Worm (Caenorhabditis elegans) whole organism, L1 larva: ENCODE data around the gene acp-5.

Experiments
- ama-1 ChIP-seq: fragments of 150-350 bp; optimal IDR thresholded peaks from 2 replicates; lab custom pipeline; 2014
- fkh-10 ChIP-seq: sonication (generic microtip); optimal IDR thresholded peaks from 2 replicates; lab custom pipeline; 2017; ENCODE audit warnings: missing biosample characterization, missing genetic modification reagents, missing genetic modification characterization
- lin-13 ChIP-seq: fragments of 150-350 bp; optimal IDR thresholded peaks from 2 replicates; lab custom pipeline; 2014; ENCODE audit warnings: missing biosample characterization, missing genetic modification reagents, missing genetic modification characterization
- lsy-2 ChIP-seq, 2 experiments: fragments of 150-350 bp; optimal IDR thresholded peaks; 2 replicates each; lab custom pipeline; 2014; ENCODE audit warnings: missing biosample characterization in 2 of 2, missing genetic modification characterization in 2 of 2
- nhr-77 ChIP-seq: fragments of 150-350 bp; optimal IDR thresholded peaks from 2 replicates; lab custom pipeline; 2014; ENCODE audit warnings: missing biosample characterization, missing genetic modification characterization
- unc-62 ChIP-seq: fragments of 150-350 bp; optimal IDR thresholded peaks from 2 replicates; lab custom pipeline; 2014; ENCODE audit warnings: missing biosample characterization, missing genetic modification reagents, missing genetic modification characterization
- zip-4 ChIP-seq: fragments of 200-800 bp; sonication (Bioruptor generic); optimal IDR thresholded peaks from 2 replicates; lab custom pipeline; 2018; ENCODE audit warnings: mild to moderate bottlenecking, missing genetic modification characterization, moderate library complexity, missing compliant biosample characterization

ce11 chrX:5854163-5854451 is 24.9 kb downstream of the acp-5 start, which contains the start of gene hog-1:
- TF ChIP-seq lsy-2 (tag; optimal IDR thresholded peaks at IDR 0.05; lab: Kevin White, UChicago) (no peak), unc-62 (GFP tag; lab: Kevin White, UChicago) (no peak), ama-1 (lab: Kevin White, UChicago) (no peak), fkh-10 (GFP tag; lab: Kevin White, UChicago) (no peak), nhr-77 (tag; lab: Kevin White, UChicago) (no peak), zip-4 (GFP tag; lab: Kevin White, UChicago) (no peak), lin-13 (GFP tag; lab: Kevin White, UChicago) (no peak)
